Fruit fly (Drosophila melanogaster): ENCODE results near the gene AttD.

The AttD gene

DNA sequence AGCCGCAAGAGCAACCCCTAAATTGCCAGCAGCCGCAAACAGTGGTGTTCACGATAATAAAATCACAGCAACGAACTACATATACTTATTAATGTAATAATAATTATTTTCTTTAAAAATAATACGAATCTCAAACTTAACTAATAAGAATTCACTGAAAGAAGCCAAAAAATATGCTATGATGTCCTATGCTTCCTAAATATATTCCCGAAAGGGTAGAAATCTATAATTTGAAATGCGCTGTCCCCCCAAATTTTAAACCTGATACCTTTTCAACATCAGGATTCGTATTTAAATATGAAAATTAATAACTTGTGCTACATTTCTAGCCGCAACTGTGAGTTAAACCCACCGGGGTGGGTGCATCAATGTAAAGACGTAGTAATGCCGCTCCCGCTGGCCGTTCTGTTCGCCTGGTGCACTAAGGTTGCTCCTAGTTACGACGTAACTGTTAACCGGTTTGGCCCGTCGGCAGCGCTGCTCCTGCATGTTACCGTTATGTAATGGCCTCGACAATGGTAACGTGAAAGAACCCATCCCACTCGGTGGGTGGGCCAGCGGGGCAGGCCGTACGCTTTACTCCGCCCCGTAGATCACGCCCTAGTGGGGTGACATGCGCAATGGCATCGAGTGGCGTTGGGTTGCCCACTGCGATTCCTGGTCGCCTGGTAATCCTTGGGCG lies 20.7 kb upstream of the AttD start (continued):
- TF ChIP-seq CG6689 (GFP tag; IDR thresholded peaks at IDR 0.05) (peak; percentile 81), CG31365 (tag; optimal IDR thresholded peaks at IDR 0.05) (peak; percentile 22), CG7987 (GFP tag; optimal IDR thresholded peaks at IDR 0.05) (no peak), bigmax (GFP tag; optimal IDR thresholded peaks at IDR 0.05) (no peak), ttk (GFP tag; IDR thresholded peaks at IDR 0.05) (peak; percentile 62), phol (tag; optimal IDR thresholded peaks at IDR 0.05) (peak; percentile 89), CG10462 (GFP tag; optimal IDR thresholded peaks at IDR 0.05) (peak; percentile 80), Spps (tag; optimal IDR thresholded peaks at IDR 0.05) (peak; percentile 79), seq (GFP tag; IDR thresholded peaks at IDR 0.05) (peak; percentile 46; the same call in 1 of the 2 replicates), CG10274 (GFP tag; optimal IDR thresholded peaks at IDR 0.05) (peak; percentile 58), Taf1 (GFP tag; IDR thresholded peaks at IDR 0.05) (no peak), Mes4 (GFP tag; optimal IDR thresholded peaks at IDR 0.05) (no peak), CG11085 (GFP tag; IDR thresholded peaks at IDR 0.05) (0 out of 2 replicates have a peak, but pooled peaks have one; percentile 19), amos (GFP tag; IDR thresholded peaks at IDR 0.05; ENCODE audit: partially characterized antibody) (no peak; the same call in 1 of the 2 replicates), gem (tag; optimal IDR thresholded peaks at IDR 0.05) (peak; percentile 94), tin (GFP tag; optimal IDR thresholded peaks at IDR 0.05) (peak; percentile 72), CG4282 (GFP tag; optimal IDR thresholded peaks at IDR 0.05) (no peak), ab (GFP tag; optimal IDR thresholded peaks at IDR 0.05) (peak; percentile 44), hbn (GFP tag; IDR thresholded peaks at IDR 0.05; ENCODE audit: partially characterized antibody) (no peak), pho (GFP tag; optimal IDR thresholded peaks at IDR 0.05) (no peak), Sry-δ (GFP tag; optimal IDR thresholded peaks at IDR 0.05) (no peak), al (GFP tag; IDR thresholded peaks at IDR 0.05) (0 out of 2 replicates have a peak, but pooled peaks have one; percentile 39), lola (GFP tag; optimal IDR thresholded peaks at IDR 0.05) (peak in 1 of 3 experiments; percentile 93), CG7745 (tag; optimal IDR thresholded peaks at IDR 0.05) (no peak), dm (GFP tag; optimal IDR thresholded peaks at IDR 0.05) (no peak), CG15514 (GFP tag; optimal IDR thresholded peaks at IDR 0.05) (peak; percentile 63), Atf3 (GFP tag; optimal IDR thresholded peaks at IDR 0.05) (no peak), nmo (GFP tag; optimal IDR thresholded peaks at IDR 0.05) (peak; percentile 92), CG30403 (GFP tag; optimal IDR thresholded peaks at IDR 0.05) (peak; percentile 80), CG17829 (tag; optimal IDR thresholded peaks at IDR 0.05) (peak; percentile 91), sim (GFP tag; IDR thresholded peaks at IDR 0.05) (peak; percentile 41; the same call in 1 of the 2 replicates), B-H2 (GFP tag; optimal IDR thresholded peaks at IDR 0.05) (peak; percentile 9), CG11093 (GFP tag; IDR thresholded peaks at IDR 0.05) (peak; percentile 60; the same call in 2 of the 3 replicates), chinmo (GFP tag; IDR thresholded peaks at IDR 0.05; ENCODE audit: partially characterized antibody) (peak; percentile 68; the same call in 1 of the 4 replicates), Optix (GFP tag; IDR thresholded peaks at IDR 0.05) (no peak; the same call in 2 of the 3 replicates), tgo (GFP tag; IDR thresholded peaks at IDR 0.05) (peak; percentile 62; the same call in 2 of the 3 replicates), Eip74EF (GFP tag; optimal IDR thresholded peaks at IDR 0.05) (peak in 1 of 2 experiments; percentile 81), eve (GFP tag; optimal IDR thresholded peaks at IDR 0.05) (no peak), CG2875 (GFP tag; optimal IDR thresholded peaks at IDR 0.05) (peak; percentile 72), cato (GFP tag; optimal IDR thresholded peaks at IDR 0.05; ENCODE audit: borderline replicate concordance) (peak; percentile 20), Atf6 (GFP tag; IDR thresholded peaks at IDR 0.05) (peak; percentile 31; the same call in 1 of the 2 replicates), Rfx (GFP tag; IDR thresholded peaks at IDR 0.05) (peak; percentile 54), lbe (GFP tag; optimal IDR thresholded peaks at IDR 0.05) (no peak), CG12391 (tag; optimal IDR thresholded peaks at IDR 0.05) (peak; percentile 89), CG10543 (GFP tag; optimal IDR thresholded peaks at IDR 0.05) (peak; percentile 23), Ptx1 (GFP tag; IDR thresholded peaks at IDR 0.05) (peak; percentile 74), CG33557 (GFP tag; optimal IDR thresholded peaks at IDR 0.05) (peak; percentile 85), dpn (GFP tag; optimal IDR thresholded peaks at IDR 0.05) (peak; percentile 37 to 61)
